Fruit fly (Drosophila melanogaster) whole organism: ENCODE data around the gene CG7330.

Experiments
- CG8478 ChIP-seq: fragments of >200 bp; optimal IDR thresholded peaks from 2 replicates; lab custom pipeline; 2018; ENCODE audit warnings: inconsistent platforms
- Dll ChIP-seq: fragments of >200 bp; optimal IDR thresholded peaks from 2 replicates; lab custom pipeline; 2017
- EcR ChIP-seq, 2 experiments: fragments of >200 bp; optimal IDR thresholded peaks; 2 replicates each; lab custom pipeline; 2017; ENCODE audit warnings: missing biosample characterization in 2 of 2, missing genetic modification characterization in 2 of 2, missing genetic modification reagents in 2 of 2
- pan ChIP-seq: fragments of >200 bp; optimal IDR thresholded peaks from 2 replicates; lab custom pipeline; 2017
- psq ChIP-seq: fragments of >200 bp; optimal IDR thresholded peaks from 2 replicates; lab custom pipeline; 2017

dm6 chr3L:18163127-18163526 lies 14.4 kb downstream of the CG7330 start:
- TF ChIP-seq Dll (lab: Kevin White, UChicago) (no peak), CG8478 (lab: Kevin White, UChicago) (no peak), psq (no peak), pan (lab: Kevin White, UChicago) (no peak), EcR (GFP tag; optimal IDR thresholded peaks at IDR 0.05; lab: Kevin White, UChicago) (no peak)
